Worm (Caenorhabditis elegans) whole organism, L1 larva: Measurements from ENCODE around the gene R12B2.8.

Source experiments
- C04F5.9 ChIP-seq: sonication (generic microtip); optimal IDR thresholded peaks from 2 replicates; lab custom pipeline; 2016; ENCODE audit warnings: missing genetic modification characterization, missing compliant biosample characterization
- C16A3.4 ChIP-seq: fragments of 150-350 bp; optimal IDR thresholded peaks from 2 replicates; lab custom pipeline; 2014; ENCODE audit warnings: missing biosample characterization, missing genetic modification characterization
- F16B12.6 ChIP-seq: fragments of 150-350 bp; optimal IDR thresholded peaks from 2 replicates; lab custom pipeline; 2014; ENCODE audit warnings: missing biosample characterization, missing genetic modification characterization
- Y116A8C.19 ChIP-seq: sonication (generic microtip); optimal IDR thresholded peaks from 2 replicates; lab custom pipeline; 2016; ENCODE audit warnings: missing compliant biosample characterization, missing genetic modification characterization, borderline replicate concordance
- ama-1 ChIP-seq: fragments of 150-350 bp; optimal IDR thresholded peaks from 2 replicates; lab custom pipeline; 2014
- ceh-8 ChIP-seq: fragments of 200-800 bp; sonication (Bioruptor generic); optimal IDR thresholded peaks from 2 replicates; lab custom pipeline; 2018; ENCODE audit warnings: mild to moderate bottlenecking, missing genetic modification characterization, moderate library complexity, missing compliant biosample characterization
- ceh-88 ChIP-seq: fragments of 200-800 bp; sonication (Bioruptor generic); IDR thresholded peaks from 2 replicates; pipeline ENCODE4 v1.3.6; 2022; ENCODE audit warnings: missing genetic modification characterization, missing compliant biosample characterization
- ceh-90 ChIP-seq: sonication (generic microtip); optimal IDR thresholded peaks from 2 replicates; lab custom pipeline; 2016; ENCODE audit warnings: missing genetic modification characterization, missing compliant biosample characterization
- dpl-1 ChIP-seq, 3 experiments: fragments of 150-350 bp in 2 of 3; sonication (generic microtip) in 1 of 3; optimal IDR thresholded peaks; 2 replicates each; lab custom pipeline; 2014 to 2017; ENCODE audit warnings: missing biosample characterization in 3 of 3, missing genetic modification characterization in 3 of 3, missing genetic modification reagents in 3 of 3
- efl-3 ChIP-seq: fragments of 200-800 bp; sonication (Bioruptor generic); optimal IDR thresholded peaks from 2 replicates; lab custom pipeline; 2018; ENCODE audit warnings: mild to moderate bottlenecking, missing genetic modification characterization, missing compliant biosample characterization
- egl-13 ChIP-seq: sonication (generic microtip); optimal IDR thresholded peaks from 2 replicates; lab custom pipeline; 2016; ENCODE audit warnings: missing genotype, missing genetic modification reagents, missing genetic modification characterization, missing compliant biosample characterization
- elt-3 ChIP-seq, 6 experiments: fragments of 150-350 bp in 1 of 6; sonication (generic microtip); optimal IDR thresholded peaks; 2 replicates each; lab custom pipeline; 2017 to 2018; ENCODE audit warnings: missing biosample characterization in 6 of 6, missing genetic modification characterization in 6 of 6, inconsistent platforms in 1 of 6
- fkh-10 ChIP-seq: sonication (generic microtip); optimal IDR thresholded peaks from 2 replicates; lab custom pipeline; 2017; ENCODE audit warnings: missing biosample characterization, missing genetic modification reagents, missing genetic modification characterization
- fkh-4 ChIP-seq: sonication (generic microtip); optimal IDR thresholded peaks from 2 replicates; lab custom pipeline; 2016; ENCODE audit warnings: missing compliant biosample characterization, missing genetic modification characterization, borderline replicate concordance
- fos-1 ChIP-seq: fragments of 150-350 bp; optimal IDR thresholded peaks from 2 replicates; lab custom pipeline; 2014; ENCODE audit warnings: missing biosample characterization, missing genetic modification characterization
- hlh-17 ChIP-seq: fragments of 200-800 bp; sonication (Bioruptor generic); optimal IDR thresholded peaks from 2 replicates; lab custom pipeline; 2018; ENCODE audit warnings: missing genetic modification characterization, mild to moderate bottlenecking, missing compliant biosample characterization, moderate library complexity, borderline replicate concordance
- hlh-4 ChIP-seq: sonication (generic microtip); optimal IDR thresholded peaks from 2 replicates; lab custom pipeline; 2016; ENCODE audit warnings: mild to moderate bottlenecking, missing genetic modification characterization, missing compliant biosample characterization
- hpl-2 ChIP-seq: fragments of 150-350 bp; optimal IDR thresholded peaks from 2 replicates; lab custom pipeline; 2014; ENCODE audit warnings: missing biosample characterization, missing genetic modification reagents, missing genetic modification characterization
- isw-1 ChIP-seq: fragments of 200-800 bp; sonication (Bioruptor generic); IDR thresholded peaks from 2 replicates; pipeline ENCODE4 v1.3.6; 2022; ENCODE audit warnings: missing genetic modification characterization, missing compliant biosample characterization
- jun-1 ChIP-seq: fragments of 150-350 bp; optimal IDR thresholded peaks from 2 replicates; lab custom pipeline; 2014; ENCODE audit warnings: missing biosample characterization, missing genetic modification reagents, missing genetic modification characterization
- lin-13 ChIP-seq: fragments of 150-350 bp; optimal IDR thresholded peaks from 2 replicates; lab custom pipeline; 2014; ENCODE audit warnings: missing biosample characterization, missing genetic modification reagents, missing genetic modification characterization
- lin-14 ChIP-seq: fragments of 200-800 bp; sonication (Bioruptor generic); optimal IDR thresholded peaks from 2 replicates; lab custom pipeline; 2018; ENCODE audit warnings: mild to moderate bottlenecking, missing genetic modification characterization, moderate library complexity, missing compliant biosample characterization
- lin-15B ChIP-seq: fragments of 150-350 bp; sonication (generic microtip); optimal IDR thresholded peaks from 3 replicates; lab custom pipeline; 2014; ENCODE audit warnings: missing biosample characterization, missing genetic modification characterization
- lir-3 ChIP-seq: sonication (generic microtip); optimal IDR thresholded peaks from 2 replicates; lab custom pipeline; 2016; ENCODE audit warnings: mild to moderate bottlenecking, missing genetic modification characterization, moderate library complexity, missing compliant biosample characterization; ENCODE audit not compliant: poor library complexity
- lsy-2 ChIP-seq, 2 experiments: fragments of 150-350 bp; optimal IDR thresholded peaks; 2 replicates each; lab custom pipeline; 2014; ENCODE audit warnings: missing biosample characterization in 2 of 2, missing genetic modification characterization in 2 of 2
- mab-9 ChIP-seq: fragments of 200-800 bp; sonication (Bioruptor generic); IDR thresholded peaks from 2 replicates; pipeline ENCODE4 v1.3.6; 2022; ENCODE audit warnings: missing genetic modification reagents, missing genetic modification characterization, missing compliant biosample characterization
- mef-2 ChIP-seq: fragments of 150-350 bp; optimal IDR thresholded peaks from 2 replicates; lab custom pipeline; 2014; ENCODE audit warnings: missing biosample characterization, missing genetic modification characterization
- nhr-11 ChIP-seq: fragments of 150-350 bp; optimal IDR thresholded peaks from 2 replicates; lab custom pipeline; 2014; ENCODE audit warnings: missing biosample characterization, missing genetic modification characterization
- nhr-12 ChIP-seq: sonication (generic microtip); optimal IDR thresholded peaks from 2 replicates; lab custom pipeline; 2017; ENCODE audit warnings: missing biosample characterization, missing genetic modification characterization
- nhr-19 ChIP-seq: fragments of 200-800 bp; sonication (Bioruptor generic); conservative IDR thresholded peaks from 2 replicates; pipeline ENCODE4 v1.3.6; 2022; ENCODE audit warnings: missing genetic modification characterization, missing compliant biosample characterization
- nhr-76 ChIP-seq: sonication (generic microtip); optimal IDR thresholded peaks from 2 replicates; lab custom pipeline; 2017; ENCODE audit warnings: missing biosample characterization, missing genetic modification characterization
- nhr-77 ChIP-seq: fragments of 150-350 bp; optimal IDR thresholded peaks from 2 replicates; lab custom pipeline; 2014; ENCODE audit warnings: missing biosample characterization, missing genetic modification characterization
- nhr-84 ChIP-seq: sonication (generic microtip); optimal IDR thresholded peaks from 2 replicates; lab custom pipeline; 2017; ENCODE audit warnings: missing biosample characterization, missing genetic modification characterization
- nhr-85 ChIP-seq: sonication (generic microtip); peaks from one replicate; lab custom pipeline; 2016; ENCODE audit warnings: missing genetic modification characterization, inconsistent platforms, missing compliant biosample characterization
- pag-3 ChIP-seq: sonication (generic microtip); optimal IDR thresholded peaks from 2 replicates; lab custom pipeline; 2017; ENCODE audit warnings: missing genetic modification characterization, mild to moderate bottlenecking, missing compliant biosample characterization, antibody characterized with exemption, borderline replicate concordance; ENCODE audit not compliant: insufficient read depth
- skn-1 ChIP-seq: fragments of 150-350 bp; optimal IDR thresholded peaks from 2 replicates; lab custom pipeline; 2014; ENCODE audit warnings: missing biosample characterization, missing genetic modification characterization
- snpc-4 ChIP-seq: fragments of 150-350 bp; optimal IDR thresholded peaks from 2 replicates; lab custom pipeline; 2014; ENCODE audit warnings: missing biosample characterization, missing genetic modification characterization
- snu-23 ChIP-seq: sonication (generic microtip); optimal IDR thresholded peaks from 2 replicates; lab custom pipeline; 2016; ENCODE audit warnings: missing genetic modification characterization, missing compliant biosample characterization
- unc-130 ChIP-seq: fragments of 150-350 bp; optimal IDR thresholded peaks from 2 replicates; lab custom pipeline; 2017; ENCODE audit warnings: missing biosample characterization, missing genetic modification characterization, inconsistent platforms
- unc-30 ChIP-seq: sonication (generic microtip); optimal IDR thresholded peaks from 2 replicates; lab custom pipeline; 2017; ENCODE audit warnings: missing biosample characterization, missing genetic modification characterization
- unc-62 ChIP-seq: fragments of 150-350 bp; optimal IDR thresholded peaks from 2 replicates; lab custom pipeline; 2014; ENCODE audit warnings: missing biosample characterization, missing genetic modification reagents, missing genetic modification characterization
- unc-86 ChIP-seq: sonication (generic microtip); optimal IDR thresholded peaks from 2 replicates; lab custom pipeline; 2016; ENCODE audit warnings: missing genetic modification characterization, missing compliant biosample characterization
- vab-15 ChIP-seq: sonication (generic microtip); optimal IDR thresholded peaks from 2 replicates; lab custom pipeline; 2017; ENCODE audit warnings: missing genotype, mild to moderate bottlenecking, missing genetic modification characterization, missing compliant biosample characterization
- zag-1 ChIP-seq: fragments of 150-350 bp; optimal IDR thresholded peaks from 2 replicates; lab custom pipeline; 2014; ENCODE audit warnings: missing biosample characterization, missing genetic modification characterization
- ztf-11 ChIP-seq, 2 experiments: sonication (generic microtip); optimal IDR thresholded peaks; 2 replicates each; lab custom pipeline; 2016 to 2017; ENCODE audit warnings: missing genetic modification characterization in 2 of 2, missing biosample characterization in 1 of 2, missing compliant biosample characterization in 1 of 2

The R12B2.8 gene

DNA sequence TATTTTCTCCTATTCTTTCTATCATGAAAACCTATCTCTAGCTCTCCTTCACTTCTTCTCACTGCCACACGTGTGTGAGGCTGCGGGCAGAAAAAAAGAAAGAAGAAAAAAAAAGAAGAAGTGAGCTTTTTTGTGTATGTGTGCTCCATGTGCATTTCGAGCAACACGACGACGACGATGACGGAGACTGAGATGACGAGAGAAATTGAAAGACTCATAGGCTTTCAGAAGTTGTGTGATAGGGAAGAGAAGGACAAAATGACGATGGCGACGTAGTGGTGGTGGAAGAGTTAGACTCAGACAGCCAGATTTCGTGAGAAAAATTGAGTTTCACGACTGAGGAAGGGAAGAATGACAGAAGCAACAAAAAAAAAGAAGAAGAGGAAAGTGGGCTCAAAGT lies 21.8 kb downstream of the R12B2.8 start (continued):
- TF ChIP-seq snu-23 (GFP tag; lab: Kevin White, UChicago) (peak; percentile 75), C16A3.4 (tag; lab: Kevin White, UChicago) (peak; percentile 18), nhr-12 (tag; lab: Kevin White, UChicago) (no peak), dpl-1 (GFP tag; optimal IDR thresholded peaks at IDR 0.05; lab: Kevin White, UChicago) (peak; percentile 6 to 33 (median 17)), F16B12.6 (tag; lab: Kevin White, UChicago) (no peak), unc-130 (tag; lab: Kevin White, UChicago) (peak; percentile 42), ceh-8 (GFP tag; lab: Kevin White, UChicago) (peak; percentile 12), fkh-4 (tag; lab: Kevin White, UChicago) (no peak), vab-15 (tag; lab: Kevin White, UChicago) (no peak), isw-1 (peak; percentile 51), snpc-4 (tag; lab: Kevin White, UChicago) (no peak), hlh-4 (tag; lab: Kevin White, UChicago) (no peak), ztf-11 (tag; optimal IDR thresholded peaks at IDR 0.05; lab: Kevin White, UChicago) (no peak), Y116A8C.19 (no peak), skn-1 (tag; lab: Kevin White, UChicago) (peak; percentile 52), egl-13 (tag; lab: Kevin White, UChicago) (peak; percentile 60), fkh-10 (GFP tag; lab: Kevin White, UChicago) (peak; percentile 96), C04F5.9 (tag; lab: Kevin White, UChicago) (no peak), unc-30 (tag; lab: Kevin White, UChicago) (no peak), nhr-84 (tag; lab: Kevin White, UChicago) (no peak), unc-86 (peak; percentile 82), pag-3 (tag; lab: Kevin White, UChicago) (peak; percentile 29), lin-15B (tag; lab: Kevin White, UChicago) (no peak), lin-14 (GFP tag; lab: Kevin White, UChicago) (peak; percentile 96), zag-1 (tag; lab: Kevin White, UChicago) (peak; percentile 40), lin-13 (peak; percentile 7), ama-1 (lab: Kevin White, UChicago) (no peak), lsy-2 (tag; optimal IDR thresholded peaks at IDR 0.05; lab: Kevin White, UChicago) (peak; percentile 45 to 87), ceh-90 (tag; lab: Kevin White, UChicago) (no peak), hpl-2 (GFP tag; lab: Kevin White, UChicago) (no peak), unc-62 (GFP tag; lab: Kevin White, UChicago) (no peak), nhr-19 (0 out of 2 replicates have a peak, but pooled peaks have one; percentile 27), nhr-85 (tag; lab: Kevin White, UChicago) (no peak), mef-2 (tag; lab: Kevin White, UChicago) (no peak), ceh-88 (GFP tag; lab: Robert Waterston, UW) (0 out of 2 replicates have a peak, but pooled peaks have one; percentile 26), elt-3 (tag; optimal IDR thresholded peaks at IDR 0.05; lab: Kevin White, UChicago) (no peak), efl-3 (GFP tag; lab: Kevin White, UChicago) (no peak), nhr-76 (tag; lab: Kevin White, UChicago) (no peak), nhr-77 (tag; lab: Kevin White, UChicago) (no peak), jun-1 (tag; lab: Kevin White, UChicago) (peak; percentile 4), hlh-17 (GFP tag; lab: Kevin White, UChicago) (no peak), nhr-11 (peak; percentile 3), mab-9 (GFP tag; lab: Robert Waterston, UW) (0 out of 2 replicates have a peak, but pooled peaks have one; percentile 49), lir-3 (tag; lab: Kevin White, UChicago) (no peak), fos-1 (tag; lab: Kevin White, UChicago) (peak; percentile 40)
